Fruit fly (Drosophila melanogaster): ENCODE data around the gene CG11069.
A peak's percentile ranks its signal among the peaks of the same experiment; 100 is the strongest.

The CG11069 gene

DNA sequence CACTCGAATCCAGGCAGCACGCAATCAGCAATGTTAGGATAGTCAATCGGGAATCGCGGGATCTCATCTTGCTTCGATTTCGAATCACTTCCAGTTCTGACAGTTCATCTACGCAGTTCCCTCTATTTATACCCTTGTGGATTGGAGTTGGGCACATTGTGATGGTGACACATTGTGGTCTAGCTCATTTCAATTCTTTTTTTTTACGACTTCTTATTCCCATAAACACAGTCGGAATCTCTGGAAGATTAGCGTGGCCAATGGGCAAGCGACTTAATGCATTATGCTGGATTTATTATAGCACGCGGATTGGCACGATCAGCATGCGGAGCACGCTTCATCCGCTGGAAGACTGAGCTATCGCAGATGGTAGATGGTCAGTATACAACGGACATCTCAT lies 32.5 kb upstream of the CG11069 start, which contains the start of gene CG13640:
Gene CG13640 (minus strand): TSS at position 101 of the 400 bp plus-strand sequence.
- TF ChIP-seq sc (optimal IDR thresholded peaks at IDR 0.05) = no peak
- no peak for TF ChIP-seq sc (GFP tag; optimal IDR thresholded peaks at IDR 0.05)
- TF ChIP-seq CG17568 (GFP tag; optimal IDR thresholded peaks at IDR 0.05) = no peak
- no peak for TF ChIP-seq Spps (tag; optimal IDR thresholded peaks at IDR 0.05)
- no peak for TF ChIP-seq CG15011 (GFP tag; optimal IDR thresholded peaks at IDR 0.05)
- peak; percentile 7 for TF ChIP-seq Med (GFP tag)
- TF ChIP-seq gsb-n (tag; optimal IDR thresholded peaks at IDR 0.05) = no peak
- 0 out of 2 replicates have a peak, but pooled peaks have one; percentile 24 for TF ChIP-seq vvl (GFP tag; IDR thresholded peaks at IDR 0.05)
- no peak for TF ChIP-seq CG17829 (tag; optimal IDR thresholded peaks at IDR 0.05)
- TF ChIP-seq CG34422 (GFP tag; IDR thresholded peaks at IDR 0.05) = no peak
- no peak for TF ChIP-seq Hmx (GFP tag; optimal IDR thresholded peaks at IDR 0.05)

DNA sequence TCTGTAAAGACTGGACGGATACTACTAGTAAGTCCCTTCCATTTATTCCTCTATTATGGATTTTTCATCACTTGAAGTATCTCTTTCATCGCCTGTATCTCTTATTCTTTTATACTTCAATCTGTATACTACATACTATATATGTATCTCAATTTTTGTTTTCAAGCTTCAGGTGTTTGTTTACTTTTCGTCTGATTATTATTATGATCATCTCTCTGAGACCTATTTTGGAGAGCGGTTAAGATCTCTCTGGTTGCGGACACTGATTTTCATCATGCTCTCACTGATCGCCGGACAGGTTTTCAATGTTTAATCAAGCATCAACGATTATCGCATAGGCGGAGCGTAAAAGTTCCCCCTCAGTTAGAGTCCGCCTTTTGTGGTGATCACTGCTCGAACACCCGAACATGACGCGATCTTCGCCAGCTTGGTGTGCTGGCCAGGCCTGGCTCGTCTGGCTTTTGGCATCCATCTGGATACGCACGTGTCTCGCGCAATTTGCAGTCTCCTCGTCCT lies 31.9 kb upstream of the CG11069 start, which contains the start of gene CG7016:
Gene CG7016 (plus strand): TSS at position 358 of the 516 bp plus-strand sequence.
- 0 out of 2 replicates have a peak, but pooled peaks have one; percentile 2 for TF ChIP-seq vvl (GFP tag; IDR thresholded peaks at IDR 0.05)
- peak; percentile 12; the same call in 1 of the 3 replicates for TF ChIP-seq CG34422 (GFP tag; IDR thresholded peaks at IDR 0.05)
- peak; percentile 58 for TF ChIP-seq sens (GFP tag)
- no peak for TF ChIP-seq fu2 (GFP tag; optimal IDR thresholded peaks at IDR 0.05)
- TF ChIP-seq Trl (optimal IDR thresholded peaks at IDR 0.05) = peak; percentile 42 to 63
- TF ChIP-seq Trl (GFP tag; optimal IDR thresholded peaks at IDR 0.05) = no peak
- TF ChIP-seq CG13894 (tag; optimal IDR thresholded peaks at IDR 0.05) = peak; percentile 79
- TF ChIP-seq Pdp1 (GFP tag; optimal IDR thresholded peaks at IDR 0.05) = peak in 1 of 2 experiments; percentile 70
- no peak for TF ChIP-seq HLH54F (GFP tag; optimal IDR thresholded peaks at IDR 0.05)
- no peak for TF ChIP-seq CG10959 (GFP tag; IDR thresholded peaks at IDR 0.05)
- TF ChIP-seq Mes4 (GFP tag; optimal IDR thresholded peaks at IDR 0.05) = no peak
- peak; percentile 13 for TF ChIP-seq grn (GFP tag; optimal IDR thresholded peaks at IDR 0.05)
- peak; percentile 62 for TF ChIP-seq CG34376 (GFP tag; optimal IDR thresholded peaks at IDR 0.05)
- peak; percentile 57; the same call in 1 of the 4 replicates for TF ChIP-seq chinmo (GFP tag; IDR thresholded peaks at IDR 0.05; ENCODE audit: partially characterized antibody)

DNA sequence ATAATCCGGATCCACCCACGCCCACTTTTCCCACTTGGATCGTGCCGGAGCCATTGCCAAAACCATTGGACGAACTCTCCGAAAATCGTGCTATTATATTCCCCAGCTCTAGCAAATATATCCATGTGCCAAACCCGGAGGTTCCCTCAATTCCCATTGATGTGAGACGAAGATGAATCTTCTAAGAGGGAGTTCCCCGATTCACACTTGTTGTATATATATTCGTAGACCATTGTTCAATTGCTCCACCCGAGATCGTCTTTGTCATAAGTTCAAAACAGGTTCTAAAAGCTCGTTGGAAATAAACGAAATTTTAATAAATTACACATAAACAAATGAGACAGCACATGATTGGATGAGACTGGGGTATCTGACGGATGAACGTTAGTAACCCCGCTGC lies 30.6 kb upstream of the CG11069 start:
- TF ChIP-seq BEAF-32 (GFP tag; optimal IDR thresholded peaks at IDR 0.05) = no peak
- TF ChIP-seq Nf-YA (GFP tag; IDR thresholded peaks at IDR 0.05) = no peak
- peak; percentile 1 for TF ChIP-seq sens (GFP tag)
- no peak for TF ChIP-seq sima (GFP tag; optimal IDR thresholded peaks at IDR 0.05)

DNA sequence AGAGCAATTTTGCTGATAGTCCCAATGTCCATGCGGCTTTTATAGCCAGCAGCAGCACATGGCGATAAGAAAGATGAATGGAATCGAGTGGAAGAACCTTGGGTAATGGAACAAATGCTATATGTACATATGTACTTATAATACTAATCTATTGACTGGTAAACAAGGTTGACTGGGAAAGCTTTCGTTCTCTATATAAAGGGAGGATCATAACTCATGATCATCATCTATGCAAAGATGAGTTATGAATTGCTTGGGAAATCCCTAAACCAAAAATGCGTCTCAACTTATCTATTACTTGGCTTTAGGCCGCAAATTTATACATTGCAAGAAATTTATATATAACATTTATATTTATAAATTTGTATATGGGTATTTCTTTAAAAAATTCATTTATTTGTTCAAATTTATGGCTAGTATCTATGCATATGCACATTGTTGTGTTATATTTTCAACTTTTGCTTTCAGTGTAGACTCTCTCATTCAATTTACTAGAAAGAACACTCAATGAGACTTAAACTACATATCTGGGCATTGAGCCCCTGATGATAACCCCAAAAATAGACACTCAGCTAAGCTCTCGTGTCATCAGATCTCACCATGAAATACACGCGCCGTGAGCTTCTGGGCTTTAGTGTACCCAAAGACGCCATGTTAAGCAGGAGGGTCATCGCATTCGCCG lies 29.7 kb upstream of the CG11069 start, which contains the start of the genes Srg1 and Elal:
Gene Srg1 (minus strand): TSS at position 14 of the 682 bp plus-strand sequence.
Gene Elal (plus strand): TSS at position 632 of the 682 bp plus-strand sequence.
- TF ChIP-seq CG12391 (tag; optimal IDR thresholded peaks at IDR 0.05) (peak; percentile 44), sug (tag; optimal IDR thresholded peaks at IDR 0.05) (peak; percentile 51), CG33557 (GFP tag; optimal IDR thresholded peaks at IDR 0.05) (no peak), Oaz (GFP tag; IDR thresholded peaks at IDR 0.05) (no peak), CG7839 (tag; optimal IDR thresholded peaks at IDR 0.05) (peak; percentile 49), esg (GFP tag; conservative IDR thresholded peaks at IDR 0.05) (0 out of 2 replicates have a peak, but pooled peaks have one; percentile 4), unpg (GFP tag; optimal IDR thresholded peaks at IDR 0.05) (peak; percentile 40), dmrt11E (tag; optimal IDR thresholded peaks at IDR 0.05) (peak; percentile 7), odd (GFP tag; optimal IDR thresholded peaks at IDR 0.05) (no peak), CG30431 (GFP tag; optimal IDR thresholded peaks at IDR 0.05) (no peak), slbo (GFP tag; IDR thresholded peaks at IDR 0.05) (peak; percentile 68; the same call in 1 of the 2 replicates), sob (GFP tag; IDR thresholded peaks at IDR 0.05) (peak; percentile 56; the same call in 1 of the 2 replicates), vfl (GFP tag; optimal IDR thresholded peaks at IDR 0.05) (no peak), CG13424 (tag; optimal IDR thresholded peaks at IDR 0.05) (peak; percentile 10), E2f1 (GFP tag; IDR thresholded peaks at IDR 0.05) (0 out of 2 replicates have a peak, but pooled peaks have one; percentile 17), CG17385 (GFP tag; optimal IDR thresholded peaks at IDR 0.05) (peak; percentile 0), phol (tag; optimal IDR thresholded peaks at IDR 0.05) (peak; percentile 15), CG7556 (GFP tag; optimal IDR thresholded peaks at IDR 0.05) (peak; percentile 33), Hsf (GFP tag; optimal IDR thresholded peaks at IDR 0.05) (no peak), HLH54F (GFP tag; optimal IDR thresholded peaks at IDR 0.05) (no peak)
